Worm (Caenorhabditis elegans) whole organism, early embryonic: ENCODE results near the gene dohh-1.

Experiments used
- B0310.2 ChIP-seq: sonication (generic microtip); optimal IDR thresholded peaks from 2 replicates; lab custom pipeline; 2016; ENCODE audit warnings: mild to moderate bottlenecking, missing genetic modification characterization, missing compliant biosample characterization
- F13C5.2 ChIP-seq: sonication (generic microtip); optimal IDR thresholded peaks from 2 replicates; lab custom pipeline; 2017; ENCODE audit warnings: mild to moderate bottlenecking, missing genetic modification characterization, inconsistent platforms, missing compliant biosample characterization
- aly-1 ChIP-seq: sonication (generic microtip); optimal IDR thresholded peaks from 2 replicates; lab custom pipeline; 2016; ENCODE audit warnings: missing genetic modification characterization, missing compliant biosample characterization
- ama-1 ChIP-seq: fragments of 150-350 bp; optimal IDR thresholded peaks from 2 replicates; lab custom pipeline; 2014
- ceh-13 ChIP-seq: fragments of 200-800 bp; sonication (Bioruptor generic); optimal IDR thresholded peaks from 2 replicates; lab custom pipeline; 2018; ENCODE audit warnings: mild to moderate bottlenecking, missing genetic modification characterization, missing compliant biosample characterization
- hmg-4 ChIP-seq: fragments of 200-800 bp; sonication (Bioruptor generic); optimal IDR thresholded peaks from 2 replicates; lab custom pipeline; 2018; ENCODE audit warnings: mild to moderate bottlenecking, missing genetic modification characterization, missing compliant biosample characterization
- hnd-1 ChIP-seq: sonication (generic microtip); optimal IDR thresholded peaks from 2 replicates; lab custom pipeline; 2016; ENCODE audit warnings: missing genetic modification characterization, missing compliant biosample characterization
- pes-1 ChIP-seq: fragments of 200-800 bp; sonication (Bioruptor generic); IDR thresholded peaks from 2 replicates; pipeline ENCODE4 v1.3.6; 2022; ENCODE audit warnings: missing genetic modification reagents, missing genetic modification characterization, missing compliant biosample characterization
- scrt-1 ChIP-seq: fragments of 200-800 bp; sonication (Bioruptor generic); IDR thresholded peaks from 2 replicates; pipeline ENCODE4 v1.3.6; 2022; ENCODE audit warnings: missing genetic modification characterization, missing compliant biosample characterization
- sea-1 ChIP-seq: fragments of 200-800 bp; sonication (Bioruptor generic); conservative IDR thresholded peaks from 2 replicates; pipeline ENCODE4 v1.3.6; 2022; ENCODE audit warnings: missing genetic modification characterization, missing compliant biosample characterization
- tbx-11 ChIP-seq: fragments of 200-800 bp; sonication (Bioruptor generic); IDR thresholded peaks from 2 replicates; pipeline ENCODE4 v1.3.6; 2022; ENCODE audit warnings: missing genetic modification characterization, missing compliant biosample characterization
- tbx-37 ChIP-seq: fragments of 200-800 bp; sonication (Bioruptor generic); conservative IDR thresholded peaks from 2 replicates; pipeline ENCODE4 v1.3.6; 2022; ENCODE audit warnings: missing genetic modification reagents, missing genetic modification characterization, missing compliant biosample characterization
- tra-4 ChIP-seq: sonication (generic microtip); optimal IDR thresholded peaks from 2 replicates; lab custom pipeline; 2017; ENCODE audit warnings: missing genetic modification characterization, missing compliant biosample characterization

- TF ChIP-seq ama-1 (lab: Kevin White, UChicago) (no peak), B0310.2 (no peak), aly-1 (tag; lab: Kevin White, UChicago) (no peak), F13C5.2 (tag; lab: Kevin White, UChicago) (no peak), hmg-4 (GFP tag; lab: Kevin White, UChicago) (no peak), tbx-37 (GFP tag; lab: Robert Waterston, UW) (no peak), hnd-1 (tag; lab: Kevin White, UChicago) (no peak), sea-1 (GFP tag; lab: Robert Waterston, UW) (no peak), tbx-11 (GFP tag; lab: Robert Waterston, UW) (no peak), tra-4 (no peak), pes-1 (no peak), ceh-13 (GFP tag; lab: Kevin White, UChicago) (no peak), scrt-1 (GFP tag; lab: Robert Waterston, UW) (no peak)
Measured at ce11 chrII:10559671-10560184, 20.0 kb upstream of the dohh-1 start.
